Fruit fly (Drosophila melanogaster): ENCODE measurements around the gene hng3.

hng3 gene

DNA sequence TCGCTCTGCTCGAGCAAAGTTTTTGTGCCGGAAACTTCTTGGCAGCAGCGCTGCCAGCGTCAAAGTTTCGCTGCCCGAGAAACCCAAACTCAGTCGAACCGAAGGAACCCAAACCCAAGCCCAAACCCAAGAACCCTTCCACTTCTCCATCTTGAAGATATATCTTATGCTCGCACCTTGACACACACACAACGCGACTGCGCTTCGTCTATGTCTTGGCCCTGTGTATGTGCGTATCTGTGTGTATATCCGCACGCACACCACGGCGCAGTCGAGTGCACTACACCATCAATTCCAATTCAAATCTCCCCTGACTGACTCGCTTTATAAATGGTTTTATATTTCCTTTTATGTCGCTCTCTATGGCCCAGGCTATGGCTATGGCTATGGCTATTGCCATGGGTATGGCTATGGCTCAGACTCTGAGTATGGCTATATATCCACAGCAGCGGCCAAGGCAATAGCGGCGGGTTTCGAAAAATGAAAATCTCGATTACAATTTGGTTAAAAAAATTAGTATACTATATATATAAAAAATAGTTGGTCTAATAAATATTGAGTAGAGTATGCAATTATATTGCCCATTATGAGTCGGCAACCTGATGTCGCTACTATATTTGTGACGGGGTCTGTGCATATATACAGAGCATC, 58.8 kb downstream of the hng3 start:
- TF ChIP-seq OdsH (GFP tag; optimal IDR thresholded peaks at IDR 0.05) (peak; percentile 92), CG4318 (GFP tag; optimal IDR thresholded peaks at IDR 0.05) (no peak), Lpt (GFP tag; optimal IDR thresholded peaks at IDR 0.05) (peak; percentile 92), Ets21C (GFP tag; optimal IDR thresholded peaks at IDR 0.05) (peak; percentile 42), Met (GFP tag; optimal IDR thresholded peaks at IDR 0.05) (no peak), CG10669 (GFP tag; optimal IDR thresholded peaks at IDR 0.05) (peak; percentile 97), Sox15 (GFP tag; optimal IDR thresholded peaks at IDR 0.05) (peak; percentile 83), lz (GFP tag; optimal IDR thresholded peaks at IDR 0.05) (peak; percentile 80), Eip93F (GFP tag; optimal IDR thresholded peaks at IDR 0.05) (peak; percentile 69), CG6163 (GFP tag; IDR thresholded peaks at IDR 0.05) (peak; percentile 98), CG8119 (GFP tag; IDR thresholded peaks at IDR 0.05) (peak; percentile 97), spab (GFP tag; optimal IDR thresholded peaks at IDR 0.05) (peak; percentile 98), Ets96B (tag; optimal IDR thresholded peaks at IDR 0.05) (peak; percentile 98), CG8319 (GFP tag; optimal IDR thresholded peaks at IDR 0.05) (peak; percentile 89), CG16779 (tag; optimal IDR thresholded peaks at IDR 0.05) (peak; percentile 94), CG3032 (tag; optimal IDR thresholded peaks at IDR 0.05) (peak; percentile 98), CG6276 (GFP tag; optimal IDR thresholded peaks at IDR 0.05) (peak; percentile 93), pdm3 (GFP tag; optimal IDR thresholded peaks at IDR 0.05) (peak; percentile 86), fd85E (GFP tag; optimal IDR thresholded peaks at IDR 0.05) (peak; percentile 78), vri (GFP tag; optimal IDR thresholded peaks at IDR 0.05) (no peak), esn (GFP tag; optimal IDR thresholded peaks at IDR 0.05) (peak; percentile 85), CG11294 (GFP tag; IDR thresholded peaks at IDR 0.05) (peak; percentile 94), cyc (GFP tag; optimal IDR thresholded peaks at IDR 0.05) (peak; percentile 72), Gug (GFP tag; IDR thresholded peaks at IDR 0.05) (peak; percentile 93), Sox102F (GFP tag; optimal IDR thresholded peaks at IDR 0.05) (peak; percentile 72), CG7368 (GFP tag; optimal IDR thresholded peaks at IDR 0.05) (peak; percentile 88), Eip75B (GFP tag; optimal IDR thresholded peaks at IDR 0.05) (peak; percentile 89), acj6 (GFP tag; optimal IDR thresholded peaks at IDR 0.05) (peak; percentile 94), Eip78C (GFP tag) (peak; percentile 98), Hr38 (GFP tag; optimal IDR thresholded peaks at IDR 0.05) (no peak), achi (GFP tag; optimal IDR thresholded peaks at IDR 0.05) (peak; percentile 95), Sox14 (GFP tag; optimal IDR thresholded peaks at IDR 0.05) (peak; percentile 83), Hr39 (GFP tag; optimal IDR thresholded peaks at IDR 0.05) (peak; percentile 59), CG8632 (GFP tag; optimal IDR thresholded peaks at IDR 0.05) (peak; percentile 93), CG31627 (GFP tag; optimal IDR thresholded peaks at IDR 0.05) (peak; percentile 60), CG34406 (GFP tag; optimal IDR thresholded peaks at IDR 0.05) (peak; percentile 93), topi (GFP tag; optimal IDR thresholded peaks at IDR 0.05) (peak; percentile 83), CG6808 (GFP tag; optimal IDR thresholded peaks at IDR 0.05) (peak; percentile 97), dac (GFP tag; optimal IDR thresholded peaks at IDR 0.05) (peak; percentile 81), CG6792 (GFP tag; optimal IDR thresholded peaks at IDR 0.05) (peak; percentile 89), fkh (GFP tag; optimal IDR thresholded peaks at IDR 0.05) (peak; percentile 64), CG11762 (GFP tag; optimal IDR thresholded peaks at IDR 0.05; ENCODE audit: insufficient read depth) (peak; percentile 88), CG10631 (GFP tag; optimal IDR thresholded peaks at IDR 0.05) (peak; percentile 96), CG1621 (tag; optimal IDR thresholded peaks at IDR 0.05) (peak; percentile 95), Blimp-1 (GFP tag; optimal IDR thresholded peaks at IDR 0.05) (peak; percentile 76), Smox (GFP tag; optimal IDR thresholded peaks at IDR 0.05) (peak; percentile 71), eg (GFP tag; IDR thresholded peaks at IDR 0.05) (peak; percentile 96), Hr4 (GFP tag; optimal IDR thresholded peaks at IDR 0.05) (peak; percentile 89), salr (GFP tag; optimal IDR thresholded peaks at IDR 0.05) (peak; percentile 75 to 93), CG3919 (GFP tag; optimal IDR thresholded peaks at IDR 0.05) (peak; percentile 93), CG6854 (GFP tag; optimal IDR thresholded peaks at IDR 0.05) (peak; percentile 90)

All from whole organism, prepupa.